Worm (Caenorhabditis elegans): ENCODE data around the gene srm-5.

The srm-5 gene

DNA sequence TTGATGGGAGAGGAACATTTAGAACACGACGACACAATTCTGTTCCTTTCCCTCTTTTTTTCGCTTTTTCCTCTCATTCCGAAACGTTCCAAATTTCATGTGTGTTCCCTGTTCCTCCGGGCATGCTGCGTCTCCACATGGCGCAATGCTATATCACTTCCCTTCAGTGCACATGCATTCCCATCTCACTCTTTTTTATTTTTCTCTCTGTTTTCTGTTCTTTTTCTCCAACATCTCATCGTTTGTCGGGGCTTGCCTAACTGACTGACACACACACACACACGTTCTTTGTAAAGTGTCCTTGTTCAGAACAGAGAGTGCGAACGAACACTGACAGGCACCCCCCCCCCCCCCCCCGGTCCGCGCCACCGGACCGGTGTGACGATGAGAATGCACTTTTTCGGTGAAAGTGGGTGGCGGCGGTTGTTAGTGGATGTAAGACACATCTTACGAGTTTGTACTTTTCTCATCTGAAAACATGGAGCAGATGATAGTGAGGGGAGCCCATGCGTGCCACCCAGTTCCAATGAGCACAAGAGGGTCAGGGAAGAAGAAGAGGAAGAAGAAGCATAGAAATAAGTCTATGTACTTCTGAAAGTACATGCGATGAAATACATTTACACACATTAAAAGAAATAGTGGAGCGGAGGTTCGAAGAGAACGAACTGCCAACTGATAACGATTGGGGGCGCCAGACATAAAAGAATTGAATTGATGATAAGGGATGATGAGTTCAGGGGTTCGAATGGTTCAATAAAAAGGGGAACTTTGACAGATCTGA, 33.5 kb downstream of the srm-5 start (continued):
- TF ChIP-seq C06A6.2 (GFP tag; conservative IDR thresholded peaks at IDR 0.05) (0 out of 2 replicates have a peak, but pooled peaks have one; percentile 24), ceh-79 (tag; optimal IDR thresholded peaks at IDR 0.05) (no peak), rec-8 (tag; optimal IDR thresholded peaks at IDR 0.05) (no peak), nhr-80 (tag; optimal IDR thresholded peaks at IDR 0.05) (peak; percentile 49), F57A8.1 (GFP tag; optimal IDR thresholded peaks at IDR 0.05) (no peak), F55B11.4 (tag; optimal IDR thresholded peaks at IDR 0.05; ENCODE audit: borderline replicate concordance, insufficient read depth) (no peak), madf-6 (GFP tag; IDR thresholded peaks at IDR 0.05) (no peak)

DNA sequence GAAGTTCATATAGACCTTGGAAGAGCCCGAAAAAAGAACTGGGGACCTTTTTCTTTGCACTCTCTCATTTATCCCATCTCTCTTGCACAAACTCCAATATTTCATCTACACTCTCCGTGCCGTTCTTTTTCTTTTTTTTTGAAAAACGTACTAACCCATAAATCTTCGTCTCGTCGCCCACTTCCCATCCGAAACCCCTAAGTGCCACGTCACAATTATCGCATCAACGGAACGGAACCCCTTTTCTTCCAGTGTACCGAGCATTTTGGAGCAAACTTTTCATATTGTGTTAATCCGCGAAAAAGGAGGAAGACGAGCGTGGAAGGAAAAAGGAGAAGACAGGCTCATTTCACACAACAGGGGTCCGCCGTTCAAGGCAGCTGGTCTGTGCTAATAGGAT, 34.4 kb downstream of the srm-5 start:
- no peak for TF ChIP-seq egl-18 (GFP tag; IDR thresholded peaks at IDR 0.05)
- TF ChIP-seq attf-3 (GFP tag; conservative IDR thresholded peaks at IDR 0.05): no peak
- TF ChIP-seq unc-130 (GFP tag; optimal IDR thresholded peaks at IDR 0.05): no peak
- no peak for TF ChIP-seq hrde-1 (tag; optimal IDR thresholded peaks at IDR 0.05; ENCODE audit: borderline replicate concordance)
- TF ChIP-seq Y56A3A.18 (GFP tag; IDR thresholded peaks at IDR 0.05): no peak
- no peak for TF ChIP-seq mes-4 (tag; optimal IDR thresholded peaks at IDR 0.05)
- no peak for TF ChIP-seq snpc-3.4 (tag; optimal IDR thresholded peaks at IDR 0.05)
- TF ChIP-seq egl-44 (GFP tag; IDR thresholded peaks at IDR 0.05): no peak
- TF ChIP-seq tbx-9 (tag; optimal IDR thresholded peaks at IDR 0.05; ENCODE audit: borderline replicate concordance): no peak
- TF ChIP-seq nfya-2 (GFP tag; IDR thresholded peaks at IDR 0.05): no peak
- TF ChIP-seq hmg-1.2 (GFP tag; IDR thresholded peaks at IDR 0.05): no peak
- TF ChIP-seq nhr-90 (tag; optimal IDR thresholded peaks at IDR 0.05): no peak
- no peak for TF ChIP-seq him-1 (tag; optimal IDR thresholded peaks at IDR 0.05)

DNA sequence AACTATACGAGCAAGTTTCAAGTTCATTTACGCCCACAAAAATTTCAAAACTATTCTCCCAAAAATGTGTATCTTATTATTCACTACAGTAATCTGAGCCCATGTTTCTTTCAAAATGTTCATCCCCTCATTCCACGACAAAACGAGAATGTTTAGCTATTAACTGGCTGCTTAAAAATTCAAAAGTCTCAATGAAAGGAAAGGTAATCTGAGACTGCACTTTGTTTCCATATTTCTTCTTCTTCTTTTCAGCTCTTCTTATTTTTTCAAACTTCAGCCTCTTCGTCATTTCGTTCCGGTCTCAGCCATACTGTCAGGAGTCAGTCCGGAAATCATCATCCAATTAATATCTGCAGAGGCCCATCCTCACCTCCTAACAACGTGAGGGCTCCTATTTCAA, 37.8 kb downstream of the srm-5 start, which contains the start of gene unc-39:
unc-39 (plus strand) TSS at position 301 of the 400 bp plus-strand sequence.
- TF ChIP-seq pha-4 (tag; optimal IDR thresholded peaks at IDR 0.05) (no peak), K11D2.4 (GFP tag; IDR thresholded peaks at IDR 0.05) (no peak), ztf-6 (GFP tag; IDR thresholded peaks at IDR 0.05) (no peak), F22D6.2 (tag; optimal IDR thresholded peaks at IDR 0.05) (no peak), lsl-1 (GFP tag; optimal IDR thresholded peaks at IDR 0.05) (no peak), unc-62 (GFP tag; optimal IDR thresholded peaks at IDR 0.05) (no peak), rec-8 (tag; optimal IDR thresholded peaks at IDR 0.05) (no peak), nhr-90 (tag; optimal IDR thresholded peaks at IDR 0.05) (no peak), ama-1 (optimal IDR thresholded peaks at IDR 0.05) (no peak), ama-1 (GFP tag; optimal IDR thresholded peaks at IDR 0.05) (no peak), let-526 (GFP tag; IDR thresholded peaks at IDR 0.05) (no peak), ceh-91 (GFP tag; IDR thresholded peaks at IDR 0.05) (no peak), nfya-1 (tag; optimal IDR thresholded peaks at IDR 0.05; ENCODE audit: borderline replicate concordance, insufficient read depth) (no peak), ceh-58 (GFP tag; IDR thresholded peaks at IDR 0.05) (no peak), C17E4.6 (GFP tag; IDR thresholded peaks at IDR 0.05) (no peak), nhr-120 (GFP tag; IDR thresholded peaks at IDR 0.05) (no peak), attf-5 (GFP tag; optimal IDR thresholded peaks at IDR 0.05) (no peak), dpl-1 (GFP tag; optimal IDR thresholded peaks at IDR 0.05) (no peak), fkh-3 (tag; optimal IDR thresholded peaks at IDR 0.05) (no peak)
